Fruit fly (Drosophila melanogaster) whole organism, pupa: Measurements from ENCODE around the gene CG10863.

Experiments used
- CG10348 ChIP-seq: fragments of 200-800 bp; sonication (Bioruptor generic); IDR thresholded peaks from 2 replicates; pipeline ENCODE4 v1.3.6; 2022; ENCODE audit warnings: missing biosample characterization, missing genetic modification characterization
- CG12605 ChIP-seq: fragments of 200-800 bp; sonication (Bioruptor generic); IDR thresholded peaks from 2 replicates; pipeline ENCODE4 v1.3.6; 2022; ENCODE audit warnings: missing biosample characterization, missing genetic modification characterization
- CG13204 ChIP-seq: fragments of 200-800 bp; sonication (Bioruptor generic); optimal IDR thresholded peaks from 2 replicates; lab custom pipeline; 2018; ENCODE audit warnings: missing biosample characterization, mild to moderate bottlenecking, missing genetic modification characterization, moderate library complexity
- CG14655 ChIP-seq: fragments of 200-800 bp; sonication (Bioruptor generic); optimal IDR thresholded peaks from 3 replicates; lab custom pipeline; 2017; ENCODE audit warnings: mild to moderate bottlenecking, missing biosample characterization, missing genetic modification reagents, missing genetic modification characterization
- CG15710 ChIP-seq: fragments of 200-800 bp; sonication (Bioruptor generic); optimal IDR thresholded peaks from 2 replicates; lab custom pipeline; 2018; ENCODE audit warnings: missing biosample characterization, mild to moderate bottlenecking, missing genetic modification characterization, moderate library complexity
- CG17806 ChIP-seq: fragments of 200-800 bp; sonication (Bioruptor generic); optimal IDR thresholded peaks from 2 replicates; lab custom pipeline; 2018; ENCODE audit warnings: missing biosample characterization, mild to moderate bottlenecking, missing genetic modification characterization, moderate library complexity
- CG32121 ChIP-seq: fragments of 200-800 bp; sonication (Bioruptor generic); IDR thresholded peaks from 2 replicates; pipeline ENCODE4 v1.3.6; 2022; ENCODE audit warnings: missing biosample characterization, missing genetic modification characterization
- CG34367 ChIP-seq: fragments of 200-800 bp; sonication (Bioruptor generic); optimal IDR thresholded peaks from 2 replicates; lab custom pipeline; 2018; ENCODE audit warnings: missing biosample characterization, mild to moderate bottlenecking, missing genetic modification characterization
- CG4496 ChIP-seq: fragments of 200-800 bp; sonication (Bioruptor generic); IDR thresholded peaks from 3 replicates; pipeline ENCODE4 v1.3.6; 2022; ENCODE audit warnings: missing biosample characterization, missing genetic modification characterization
- CG8159 ChIP-seq: fragments of 200-800 bp; sonication (Bioruptor generic); optimal IDR thresholded peaks from 3 replicates; lab custom pipeline; 2018; ENCODE audit warnings: missing biosample characterization, mild to moderate bottlenecking, missing genetic modification characterization, moderate library complexity
- CG8301 ChIP-seq: fragments of 200-800 bp; sonication (Bioruptor generic); optimal IDR thresholded peaks from 2 replicates; lab custom pipeline; 2018; ENCODE audit warnings: missing biosample characterization, mild to moderate bottlenecking, missing genetic modification characterization
- CG9948 ChIP-seq: fragments of 200-800 bp; sonication (Bioruptor generic); optimal IDR thresholded peaks from 2 replicates; lab custom pipeline; 2018; ENCODE audit warnings: missing biosample characterization, mild to moderate bottlenecking, missing genetic modification characterization, moderate library complexity
- D1 ChIP-seq: fragments of 200-800 bp; sonication (Bioruptor generic); optimal IDR thresholded peaks from 2 replicates; lab custom pipeline; 2018; ENCODE audit warnings: missing biosample characterization, mild to moderate bottlenecking, missing genetic modification characterization, moderate library complexity
- EcR ChIP-seq: fragments of 200-800 bp; sonication (Bioruptor generic); optimal IDR thresholded peaks from 3 replicates; lab custom pipeline; 2019; ENCODE audit warnings: missing biosample characterization, missing genetic modification characterization, mild to moderate bottlenecking, moderate library complexity, missing genetic modification reagents
- Ets98B ChIP-seq: fragments of 200-800 bp; sonication (Bioruptor generic); IDR thresholded peaks from 2 replicates; pipeline ENCODE4 v1.3.6; 2022; ENCODE audit warnings: missing biosample characterization, missing genetic modification characterization
- Pif1A ChIP-seq: fragments of 200-800 bp; sonication (Bioruptor generic); optimal IDR thresholded peaks from 3 replicates; lab custom pipeline; 2016; ENCODE audit warnings: missing biosample characterization, missing genetic modification characterization
- Pif1B ChIP-seq: fragments of 200-800 bp; sonication (Bioruptor generic); optimal IDR thresholded peaks from 3 replicates; lab custom pipeline; 2016; ENCODE audit warnings: missing biosample characterization, missing genetic modification characterization
- Snoo ChIP-seq: fragments of 200-800 bp; sonication (Bioruptor generic); optimal IDR thresholded peaks from 3 replicates; lab custom pipeline; 2017; ENCODE audit warnings: missing biosample characterization, mild to moderate bottlenecking, missing genetic modification characterization, inconsistent platforms
- fd96Ca ChIP-seq: fragments of 200-800 bp; sonication (Bioruptor generic); IDR thresholded peaks from 3 replicates; pipeline ENCODE4 v1.3.6; 2022; ENCODE audit warnings: missing biosample characterization, missing genetic modification characterization
- gl ChIP-seq: fragments of 200-800 bp; sonication (Bioruptor generic); optimal IDR thresholded peaks from 2 replicates; lab custom pipeline; 2018; ENCODE audit warnings: missing biosample characterization, mild to moderate bottlenecking, missing genetic modification characterization
- rn ChIP-seq: fragments of 200-800 bp; sonication (Bioruptor generic); IDR thresholded peaks from 2 replicates; pipeline ENCODE4 v1.3.6; 2022; ENCODE audit warnings: missing biosample characterization, missing genetic modification characterization

The CG10863 gene

DNA sequence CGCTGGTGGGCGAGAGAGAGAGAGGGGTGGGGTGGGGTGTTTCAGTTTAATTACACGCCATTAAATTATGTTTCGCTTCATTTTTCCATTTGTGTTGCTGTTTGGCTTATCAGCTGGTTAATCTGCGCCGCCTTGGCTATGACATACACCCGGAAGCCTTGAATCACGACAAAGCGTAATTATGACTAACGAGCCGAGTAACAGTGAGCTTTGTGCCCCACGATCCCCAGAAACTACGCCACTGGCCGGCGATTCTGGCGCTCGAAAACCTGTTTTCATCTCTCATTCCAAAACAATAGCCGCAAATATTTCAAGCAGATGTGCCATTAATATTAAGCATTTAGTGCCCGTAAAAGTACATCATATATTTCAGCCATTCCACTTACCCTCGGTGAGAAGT, 9.6 kb upstream of the CG10863 start:
- TF ChIP-seq CG12605 (GFP tag; lab: Robert Waterston, UW) (no peak), Pif1A (no peak), Snoo (tag; lab: Kevin White, UChicago) (no peak), CG4496 (no peak), CG8301 (no peak), CG13204 (GFP tag; lab: Kevin White, UChicago) (no peak), CG15710 (no peak), CG17806 (tag; lab: Kevin White, UChicago) (no peak), CG32121 (GFP tag; lab: Robert Waterston, UW) (no peak)

DNA sequence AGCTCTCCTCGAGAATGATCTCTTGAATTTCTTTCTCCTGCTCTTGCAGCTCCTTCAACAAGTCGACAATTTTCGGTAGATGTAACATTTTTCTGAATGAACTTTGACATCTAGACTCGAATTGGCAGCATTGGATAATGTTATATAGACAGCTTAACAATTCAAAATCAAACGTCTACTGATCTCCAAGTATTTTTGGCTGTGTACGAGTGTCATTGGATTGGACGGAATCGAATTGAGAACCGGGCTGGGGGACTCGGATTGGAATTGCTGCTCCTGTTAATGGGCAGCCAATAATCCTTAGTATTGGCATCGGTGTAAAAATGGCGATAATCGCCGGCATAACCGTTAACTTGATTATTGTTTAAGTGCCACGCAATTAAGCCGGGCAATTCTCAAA, 6.9 kb upstream of the CG10863 start, which contains the start of gene CG14983:
TSS of gene CG14983 (minus strand) at position 101 of the 400 bp plus-strand sequence.
- no peak for TF ChIP-seq CG32121 (GFP tag; lab: Robert Waterston, UW)
- TF ChIP-seq CG8301: no peak
- TF ChIP-seq CG4496: no peak
- no peak for TF ChIP-seq EcR
- TF ChIP-seq gl (tag; lab: Kevin White, UChicago): no peak
- TF ChIP-seq CG12605 (GFP tag; lab: Robert Waterston, UW): no peak
- TF ChIP-seq CG15710: no peak
- no peak for TF ChIP-seq Pif1A
- TF ChIP-seq, all 21 proteins: peak for 0

DNA sequence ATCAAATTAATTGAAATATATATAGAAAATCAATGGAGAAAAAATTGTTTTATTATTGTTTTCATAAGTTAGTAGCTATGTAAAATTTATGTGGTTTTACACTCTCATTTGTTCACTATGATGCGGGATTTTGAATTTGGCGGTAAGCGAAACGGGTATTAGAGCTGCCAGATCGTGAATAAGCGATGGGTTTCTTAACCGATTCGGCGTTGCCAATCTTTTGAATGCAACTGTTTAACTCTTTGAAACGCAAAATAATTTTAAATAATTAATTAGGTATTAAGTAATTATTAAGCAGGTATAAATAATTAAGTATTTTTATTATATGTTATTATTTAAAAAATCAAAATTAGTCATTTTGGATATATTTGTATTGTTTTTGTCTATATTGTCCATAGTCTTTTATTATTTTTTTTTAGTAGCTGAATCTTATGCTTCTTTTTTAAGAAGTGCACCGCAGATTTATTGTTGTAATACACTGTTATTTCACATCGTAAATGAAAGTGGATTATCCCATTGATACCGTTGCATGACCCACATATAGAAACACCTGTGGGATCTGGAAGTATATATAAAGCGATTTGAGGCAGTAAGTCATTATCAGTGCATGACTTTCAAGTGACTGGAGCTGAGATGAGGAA, 5.2 kb upstream of the CG10863 start, which contains the start of gene CG10853:
TSS of gene CG10853 (plus strand) at position 591 of the 641 bp plus-strand sequence.
- TF ChIP-seq Snoo (tag; lab: Kevin White, UChicago): no peak
- no peak for TF ChIP-seq rn (GFP tag; lab: Robert Waterston, UW)
- no peak for TF ChIP-seq CG8301
- TF ChIP-seq D1 (tag; lab: Kevin White, UChicago): peak; percentile 44

DNA sequence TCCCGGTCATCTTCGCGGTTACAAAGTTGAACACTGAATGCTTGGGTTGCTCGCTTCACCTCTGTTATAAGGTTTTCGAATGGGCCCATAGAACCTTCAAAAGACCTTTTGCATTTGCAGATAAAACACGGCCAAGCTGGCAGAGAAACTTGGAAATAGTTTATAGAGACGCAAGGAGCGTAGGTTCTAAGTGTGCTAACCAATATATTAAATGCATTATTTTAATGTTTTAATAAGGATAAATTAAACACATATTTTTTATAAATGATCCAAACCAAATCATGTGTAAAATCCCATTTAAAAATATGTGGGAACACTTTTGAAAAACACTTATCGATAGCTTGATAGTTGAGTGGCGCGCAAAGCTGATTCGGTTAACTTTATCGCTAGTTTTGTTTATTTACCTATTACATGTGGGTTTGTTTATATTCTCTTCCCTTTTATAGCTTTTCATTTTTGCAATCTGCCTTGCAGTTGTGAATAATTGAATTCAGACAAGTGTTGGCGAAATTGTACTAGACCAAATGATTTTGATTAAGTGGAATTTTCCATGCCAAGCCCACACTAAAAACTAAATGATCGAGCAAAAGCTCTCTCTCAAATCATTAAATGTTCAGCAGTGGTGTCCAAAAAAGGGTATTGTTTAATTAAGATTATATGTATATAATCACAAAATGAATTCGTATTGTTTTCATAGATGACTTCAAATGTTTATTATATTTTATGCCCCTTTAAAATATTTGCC, 2.0 kb downstream of the CG10863 start, which contains the start of gene CG12766:
TSS of gene CG12766 (minus strand) at position 51 of the 745 bp plus-strand sequence.
- TF ChIP-seq CG13204 (GFP tag; lab: Kevin White, UChicago) (no peak), CG32121 (GFP tag; lab: Robert Waterston, UW) (peak; percentile 52), Pif1A (no peak), D1 (tag; lab: Kevin White, UChicago) (no peak), gl (tag; lab: Kevin White, UChicago) (no peak), fd96Ca (GFP tag; lab: Robert Waterston, UW) (no peak), CG14655 (no peak), CG12605 (GFP tag; lab: Robert Waterston, UW) (peak; percentile 55), Ets98B (GFP tag; lab: Robert Waterston, UW) (peak; percentile 21; the same call in 1 of the 2 replicates), CG10348 (GFP tag; lab: Robert Waterston, UW) (no peak), CG4496 (peak; percentile 80), CG8159 (no peak), CG15710 (no peak), CG9948 (tag; lab: Kevin White, UChicago) (no peak), rn (GFP tag; lab: Robert Waterston, UW) (no peak), Snoo (tag; lab: Kevin White, UChicago) (no peak), EcR (no peak), CG17806 (tag; lab: Kevin White, UChicago) (no peak), CG34367 (tag; lab: Kevin White, UChicago) (no peak), CG8301 (no peak), Pif1B (GFP tag; lab: Kevin White, UChicago) (no peak)

DNA sequence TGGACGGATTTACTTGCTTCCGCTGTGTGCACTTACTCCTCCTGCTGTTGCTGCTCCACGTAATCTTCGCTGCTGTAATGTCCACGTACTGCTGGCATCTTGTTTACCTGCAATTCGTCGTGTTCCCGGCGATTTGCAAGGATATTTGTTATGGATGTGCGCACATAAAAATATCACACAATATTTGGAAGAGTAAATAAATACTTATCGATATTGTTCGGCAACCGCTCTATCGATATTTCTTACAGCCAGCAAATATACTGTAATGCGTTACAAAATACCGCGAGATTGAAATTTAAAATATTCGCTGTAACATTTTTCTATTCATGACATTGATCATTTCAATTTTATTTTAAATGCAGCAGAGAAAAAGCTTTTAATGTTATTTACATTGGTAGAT, 4.5 kb downstream of the CG10863 start, which contains the start of gene CG10866:
TSS of gene CG10866 (minus strand) at position 187 of the 400 bp plus-strand sequence.
- TF ChIP-seq gl (tag; lab: Kevin White, UChicago): no peak
- TF ChIP-seq CG13204 (GFP tag; lab: Kevin White, UChicago): no peak
- no peak for TF ChIP-seq Ets98B (GFP tag; lab: Robert Waterston, UW)
- TF ChIP-seq EcR: no peak
- TF ChIP-seq D1 (tag; lab: Kevin White, UChicago): no peak
- TF ChIP-seq CG15710: no peak
- no peak for TF ChIP-seq CG9948 (tag; lab: Kevin White, UChicago)
- TF ChIP-seq CG10348 (GFP tag; lab: Robert Waterston, UW): no peak
- no peak for TF ChIP-seq rn (GFP tag; lab: Robert Waterston, UW)
- TF ChIP-seq CG4496: no peak
- no peak for TF ChIP-seq Pif1B (GFP tag; lab: Kevin White, UChicago)
- no peak for TF ChIP-seq Snoo (tag; lab: Kevin White, UChicago)
- TF ChIP-seq CG8159: no peak
- no peak for TF ChIP-seq fd96Ca (GFP tag; lab: Robert Waterston, UW)

DNA sequence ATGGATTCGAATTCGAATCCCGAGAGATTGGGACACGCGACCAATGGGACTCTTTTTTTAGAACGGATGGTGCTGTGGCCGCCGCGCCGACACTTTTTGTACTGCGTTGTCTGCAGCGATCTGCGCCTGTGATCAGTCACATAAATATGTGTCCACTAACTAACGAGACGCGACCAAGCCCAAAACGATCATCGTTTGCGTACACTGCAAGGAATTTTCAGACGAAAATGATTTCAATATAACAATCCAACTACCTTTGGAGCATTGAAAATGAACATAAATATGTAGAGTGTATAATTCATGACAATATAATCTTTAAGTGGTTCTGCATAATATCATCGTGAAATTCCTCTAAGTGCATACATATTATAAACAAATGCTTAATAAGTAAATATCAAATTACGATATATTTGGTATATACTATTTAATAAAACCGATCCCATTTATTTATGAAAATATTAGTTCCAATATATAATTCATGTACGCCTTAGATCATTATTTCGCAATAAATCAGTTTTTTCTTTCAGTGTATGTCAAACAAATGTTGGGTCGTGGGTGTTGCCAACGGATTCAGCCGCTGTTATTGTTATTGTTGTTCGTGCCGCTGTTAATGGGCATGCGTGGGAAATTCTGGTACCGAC, 6.6 kb downstream of the CG10863 start, which contains the start of gene Eip63F-1:
TSS of gene Eip63F-1 (minus strand) at position 51 of the 641 bp plus-strand sequence.
- TF ChIP-seq CG8159: no peak
- no peak for TF ChIP-seq CG10348 (GFP tag; lab: Robert Waterston, UW)
- peak; percentile 45; the same call in 1 of the 2 replicates for TF ChIP-seq Ets98B (GFP tag; lab: Robert Waterston, UW)
- peak; percentile 55 for TF ChIP-seq CG32121 (GFP tag; lab: Robert Waterston, UW)
- TF ChIP-seq Snoo (tag; lab: Kevin White, UChicago): no peak
- no peak for TF ChIP-seq CG9948 (tag; lab: Kevin White, UChicago)
- peak; percentile 57 for TF ChIP-seq CG8301
